Fruit fly (Drosophila melanogaster) whole organism, embryonic: ENCODE data around the gene CG33966.

Experiments used
- Bgb ChIP-seq: fragments of 200-800 bp; sonication (Bioruptor generic); IDR thresholded peaks from 2 replicates; pipeline ENCODE4 v1.3.6; 2022; ENCODE audit warnings: missing biosample characterization, missing genetic modification characterization; ENCODE audit not compliant: partially characterized antibody
- CG12391 ChIP-seq: fragments of 200-800 bp; sonication (Bioruptor generic); optimal IDR thresholded peaks from 3 replicates; lab custom pipeline; 2018; ENCODE audit warnings: missing biosample characterization, mild to moderate bottlenecking, missing genetic modification characterization, moderate library complexity
- CG4360 ChIP-seq: fragments of 200-800 bp; sonication (Bioruptor generic); IDR thresholded peaks from 2 replicates; pipeline ENCODE4 v1.3.6; 2022; ENCODE audit warnings: missing biosample characterization, missing genetic modification characterization
- CG8944 ChIP-seq: fragments of 200-800 bp; sonication (Bioruptor generic); optimal IDR thresholded peaks from 3 replicates; lab custom pipeline; 2016; ENCODE audit warnings: missing biosample characterization, missing genetic modification characterization
- bowl ChIP-seq: fragments of 200-800 bp; sonication (Bioruptor generic); IDR thresholded peaks from 2 replicates; pipeline ENCODE4 v1.3.6; 2022; ENCODE audit warnings: missing biosample characterization, missing genetic modification characterization
- dmrt11E ChIP-seq: fragments of 200-800 bp; sonication (Bioruptor generic); optimal IDR thresholded peaks from 3 replicates; lab custom pipeline; 2018; ENCODE audit warnings: missing biosample characterization, mild to moderate bottlenecking, missing genetic modification characterization, moderate library complexity
- dpn ChIP-seq, 2 experiments: fragments of 200-800 bp; sonication (Bioruptor generic); optimal IDR thresholded peaks; 3 replicates each; lab custom pipeline; 2016; ENCODE audit warnings: missing biosample characterization in 2 of 2, missing genetic modification characterization in 2 of 2
- tio ChIP-seq: fragments of 200-800 bp; sonication (Bioruptor generic); optimal IDR thresholded peaks from 2 replicates; lab custom pipeline; 2017; ENCODE audit warnings: missing biosample characterization, missing genetic modification characterization, inconsistent platforms
- yki ChIP-seq: fragments of >200 bp; optimal IDR thresholded peaks from 3 replicates; lab custom pipeline; 2018

DNA sequence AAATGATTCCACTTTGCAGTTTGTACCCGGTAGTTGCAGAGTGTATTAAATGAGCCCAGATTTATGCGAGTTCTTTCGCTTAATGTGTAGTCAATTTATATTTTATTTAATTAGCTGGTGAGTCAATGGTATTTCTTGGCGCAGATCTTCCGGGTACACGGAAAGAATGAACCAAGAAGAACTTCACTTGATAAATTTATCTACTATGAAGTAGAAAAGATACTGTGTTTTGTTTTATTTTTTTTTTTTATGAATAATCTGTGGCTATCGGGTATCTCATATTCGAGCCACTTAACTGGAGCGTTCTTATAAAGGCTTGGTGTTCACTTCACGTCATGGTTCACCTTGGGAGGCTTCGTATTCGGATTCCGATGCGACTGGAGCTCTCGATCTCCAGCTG, 31.1 kb downstream of the CG33966 start:
- TF ChIP-seq bowl (GFP tag; lab: Robert Waterston, UW), result no peak
- no peak for TF ChIP-seq CG4360
- TF ChIP-seq tio (GFP tag; lab: Kevin White, UChicago), result no peak
- TF ChIP-seq dpn (GFP tag; optimal IDR thresholded peaks at IDR 0.05; lab: Kevin White, UChicago), result no peak
- TF ChIP-seq Bgb (GFP tag; lab: Robert Waterston, UW), result no peak
- TF ChIP-seq CG12391 (tag; lab: Kevin White, UChicago), result no peak
- TF ChIP-seq dmrt11E (tag; lab: Kevin White, UChicago), result no peak
- no peak for TF ChIP-seq yki (lab: Kevin White, UChicago)
- TF ChIP-seq CG8944 (GFP tag; lab: Kevin White, UChicago), result no peak
